Fruit fly (Drosophila melanogaster): Measurements from ENCODE around the gene fy.

fy gene

DNA sequence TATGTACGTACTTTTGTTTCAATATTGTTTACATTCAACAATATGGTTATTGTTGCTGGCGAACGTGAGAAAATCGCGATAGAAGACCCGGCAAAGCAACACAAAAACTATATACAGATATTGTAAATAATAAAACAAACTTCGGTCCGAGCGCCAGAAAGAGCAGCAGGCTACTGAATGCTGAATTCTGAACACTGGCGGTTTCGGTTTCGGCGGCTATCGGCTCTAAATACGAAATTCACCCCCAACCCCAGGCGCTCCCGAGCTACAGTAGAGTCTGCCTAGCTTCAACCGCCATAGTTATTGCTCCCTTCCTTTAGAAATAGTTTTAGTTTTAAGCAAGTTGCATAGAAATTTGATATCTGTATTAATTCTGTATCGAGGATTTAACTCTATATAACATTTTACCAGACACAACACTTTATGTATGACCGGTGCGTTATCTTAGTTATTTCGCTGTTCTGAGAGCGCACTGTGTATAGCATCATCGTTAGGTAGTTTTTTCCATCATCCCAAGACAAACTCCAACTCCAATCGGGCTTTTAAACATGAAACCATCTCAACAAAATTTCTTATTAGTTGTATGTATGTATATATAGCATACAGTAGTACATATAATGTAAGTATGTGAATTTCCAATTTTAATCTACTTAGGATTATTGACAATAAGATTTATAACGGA lies 40.7 kb downstream of the fy start, which contains the start of gene CG7627 (continued):
- TF ChIP-seq slp2 (GFP tag; optimal IDR thresholded peaks at IDR 0.05) (peak; percentile 12), zf30C (GFP tag; optimal IDR thresholded peaks at IDR 0.05) (no peak), E2f1 (GFP tag; IDR thresholded peaks at IDR 0.05) (peak; percentile 63), lov (optimal IDR thresholded peaks at IDR 0.05) (no peak), lov (GFP tag; IDR thresholded peaks at IDR 0.05) (peak; percentile 68; the same call in 2 of the 3 replicates), Dp (GFP tag; optimal IDR thresholded peaks at IDR 0.05) (no peak), CG8388 (GFP tag; optimal IDR thresholded peaks at IDR 0.05) (peak; percentile 55), bowl (GFP tag; IDR thresholded peaks at IDR 0.05) (no peak), CG17612 (GFP tag; IDR thresholded peaks at IDR 0.05) (no peak), Hr51 (GFP tag; optimal IDR thresholded peaks at IDR 0.05) (peak; percentile 21 to 77), CG30403 (GFP tag; optimal IDR thresholded peaks at IDR 0.05) (peak; percentile 83), CG10462 (GFP tag; optimal IDR thresholded peaks at IDR 0.05) (peak; percentile 45), dmrt99B (tag; optimal IDR thresholded peaks at IDR 0.05) (peak; percentile 83), CG10543 (GFP tag; optimal IDR thresholded peaks at IDR 0.05) (peak; percentile 87), CG4820 (GFP tag; optimal IDR thresholded peaks at IDR 0.05) (peak; percentile 72), Myb (GFP tag; optimal IDR thresholded peaks at IDR 0.05) (peak; percentile 65), CG12299 (tag; optimal IDR thresholded peaks at IDR 0.05) (peak; percentile 71), CG3847 (GFP tag; IDR thresholded peaks at IDR 0.05) (peak; percentile 74), Bgb (GFP tag; IDR thresholded peaks at IDR 0.05; ENCODE audit: partially characterized antibody) (peak; percentile 38; the same call in 1 of the 2 replicates), CG3163 (GFP tag; optimal IDR thresholded peaks at IDR 0.05) (peak; percentile 40), CG18619 (GFP tag; optimal IDR thresholded peaks at IDR 0.05) (peak; percentile 71), dpn (GFP tag; optimal IDR thresholded peaks at IDR 0.05) (peak; percentile 67 to 77), chinmo (GFP tag; IDR thresholded peaks at IDR 0.05; ENCODE audit: partially characterized antibody) (peak; percentile 74; the same call in 2 of the 4 replicates), Jarid2 (GFP tag; optimal IDR thresholded peaks at IDR 0.05) (peak; percentile 65), CG17802 (tag; optimal IDR thresholded peaks at IDR 0.05) (peak; percentile 34), Hand (GFP tag; optimal IDR thresholded peaks at IDR 0.05) (peak; percentile 62), BtbVII (GFP tag; optimal IDR thresholded peaks at IDR 0.05) (peak; percentile 82), CG16815 (GFP tag; optimal IDR thresholded peaks at IDR 0.05) (peak; percentile 76), Hmx (GFP tag; optimal IDR thresholded peaks at IDR 0.05) (peak; percentile 20), YL-1 (GFP tag; optimal IDR thresholded peaks at IDR 0.05) (no peak), CG17912 (GFP tag; optimal IDR thresholded peaks at IDR 0.05) (peak; percentile 24), Hr3 (GFP tag; optimal IDR thresholded peaks at IDR 0.05) (peak; percentile 62), CG12659 (GFP tag; optimal IDR thresholded peaks at IDR 0.05) (peak; percentile 73), CG8478 (optimal IDR thresholded peaks at IDR 0.05) (no peak), CoRest (tag; optimal IDR thresholded peaks at IDR 0.05) (peak; percentile 68), Taf1 (GFP tag; IDR thresholded peaks at IDR 0.05) (peak; percentile 69), CG11093 (GFP tag; IDR thresholded peaks at IDR 0.05) (peak; percentile 63; the same call in 1 of the 3 replicates), CG11085 (GFP tag; IDR thresholded peaks at IDR 0.05) (peak; percentile 72; the same call in 1 of the 2 replicates), Dref (GFP tag; IDR thresholded peaks at IDR 0.05) (peak; percentile 27), az2 (GFP tag; optimal IDR thresholded peaks at IDR 0.05) (peak; percentile 70), fru (optimal IDR thresholded peaks at IDR 0.05) (no peak), CG14667 (GFP tag; IDR thresholded peaks at IDR 0.05) (peak; percentile 82; the same call in 1 of the 2 replicates), sd (tag; optimal IDR thresholded peaks at IDR 0.05) (peak; percentile 41), CG6813 (GFP tag; optimal IDR thresholded peaks at IDR 0.05) (peak; percentile 78), shn (GFP tag; optimal IDR thresholded peaks at IDR 0.05) (peak; percentile 79), Deaf1 (tag; optimal IDR thresholded peaks at IDR 0.05) (peak; percentile 97), CG9876 (GFP tag; optimal IDR thresholded peaks at IDR 0.05) (peak; percentile 35), eve (GFP tag; optimal IDR thresholded peaks at IDR 0.05) (peak in 1 of 2 experiments; percentile 82), CG30020 (tag; optimal IDR thresholded peaks at IDR 0.05) (peak; percentile 32), CG13624 (GFP tag; optimal IDR thresholded peaks at IDR 0.05) (peak; percentile 45)
